Fruit fly (Drosophila melanogaster) whole organism, prepupa: ENCODE measurements around the gene CG15461.

Source experiments
- Blimp-1 ChIP-seq: fragments of 200-800 bp; sonication (Bioruptor generic); optimal IDR thresholded peaks from 3 replicates; lab custom pipeline; 2017; ENCODE audit warnings: missing biosample characterization, missing genetic modification characterization, mild to moderate bottlenecking, moderate library complexity, missing genetic modification reagents
- CG10631 ChIP-seq: fragments of 200-800 bp; sonication (Bioruptor generic); optimal IDR thresholded peaks from 2 replicates; lab custom pipeline; 2016; ENCODE audit warnings: missing biosample characterization, missing genetic modification characterization
- CG10669 ChIP-seq: fragments of 200-800 bp; sonication (Bioruptor generic); optimal IDR thresholded peaks from 3 replicates; lab custom pipeline; 2018; ENCODE audit warnings: missing biosample characterization, mild to moderate bottlenecking, missing genetic modification characterization, moderate library complexity
- CG11294 ChIP-seq: fragments of 200-800 bp; sonication (Bioruptor generic); IDR thresholded peaks from 2 replicates; pipeline ENCODE4 v1.3.6; 2022; ENCODE audit warnings: missing biosample characterization, missing genetic modification characterization
- CG11762 ChIP-seq: fragments of 200-800 bp; sonication (Bioruptor generic); optimal IDR thresholded peaks from 3 replicates; lab custom pipeline; 2016; ENCODE audit warnings: missing biosample characterization, missing genetic modification characterization; ENCODE audit not compliant: insufficient read depth
- CG11902 ChIP-seq: fragments of 200-800 bp; sonication (Bioruptor generic); optimal IDR thresholded peaks from 3 replicates; lab custom pipeline; 2016; ENCODE audit warnings: missing biosample characterization, missing genetic modification characterization
- CG15336 ChIP-seq: fragments of 200-800 bp; sonication (Bioruptor generic); IDR thresholded peaks from 2 replicates; pipeline ENCODE4 v1.3.6; 2022; ENCODE audit warnings: missing biosample characterization, missing genetic modification characterization
- CG1621 ChIP-seq: fragments of 200-800 bp; sonication (Bioruptor generic); optimal IDR thresholded peaks from 3 replicates; lab custom pipeline; 2018; ENCODE audit warnings: missing biosample characterization, mild to moderate bottlenecking, missing genetic modification characterization
- CG16779 ChIP-seq: fragments of 200-800 bp; sonication (Bioruptor generic); optimal IDR thresholded peaks from 3 replicates; lab custom pipeline; 2017; ENCODE audit warnings: missing biosample characterization, mild to moderate bottlenecking, missing genetic modification characterization
- CG3032 ChIP-seq: fragments of 200-800 bp; optimal IDR thresholded peaks from 2 replicates; lab custom pipeline; 2019; ENCODE audit warnings: missing biosample characterization, mild to moderate bottlenecking, missing genetic modification characterization, moderate library complexity
- CG31627 ChIP-seq: fragments of 200-800 bp; sonication (Bioruptor generic); optimal IDR thresholded peaks from 3 replicates; lab custom pipeline; 2016; ENCODE audit warnings: missing biosample characterization, missing genetic modification characterization
- CG32006 ChIP-seq: fragments of 200-800 bp; sonication (Bioruptor generic); optimal IDR thresholded peaks from 3 replicates; lab custom pipeline; 2017; ENCODE audit warnings: missing biosample characterization, mild to moderate bottlenecking, missing genetic modification characterization
- CG34406 ChIP-seq: fragments of 200-800 bp; sonication (Bioruptor generic); optimal IDR thresholded peaks from 3 replicates; lab custom pipeline; 2016; ENCODE audit warnings: missing biosample characterization, missing genetic modification characterization
- CG4318 ChIP-seq: fragments of 200-800 bp; sonication (Bioruptor generic); optimal IDR thresholded peaks from 3 replicates; lab custom pipeline; 2017; ENCODE audit warnings: missing biosample characterization, mild to moderate bottlenecking, missing genetic modification characterization
- CG6163 ChIP-seq: fragments of 200-800 bp; sonication (Bioruptor generic); IDR thresholded peaks from 3 replicates; pipeline ENCODE4 v1.3.6; 2022; ENCODE audit warnings: missing biosample characterization, missing genetic modification characterization
- CG6276 ChIP-seq: fragments of 200-800 bp; sonication (Bioruptor generic); optimal IDR thresholded peaks from 2 replicates; lab custom pipeline; 2017; ENCODE audit warnings: missing biosample characterization, mild to moderate bottlenecking, missing genetic modification characterization
- CG6792 ChIP-seq: fragments of 200-800 bp; sonication (Bioruptor generic); optimal IDR thresholded peaks from 3 replicates; lab custom pipeline; 2016; ENCODE audit warnings: missing biosample characterization, missing genetic modification characterization
- CG6808 ChIP-seq: fragments of 200-800 bp; sonication (Bioruptor generic); optimal IDR thresholded peaks from 3 replicates; lab custom pipeline; 2017; ENCODE audit warnings: missing biosample characterization, missing genetic modification characterization, mild to moderate bottlenecking, moderate library complexity, missing genetic modification reagents
- CG6854 ChIP-seq: fragments of 200-800 bp; sonication (Bioruptor generic); optimal IDR thresholded peaks from 2 replicates; lab custom pipeline; 2017; ENCODE audit warnings: missing biosample characterization, mild to moderate bottlenecking, missing genetic modification characterization
- CG7368 ChIP-seq: fragments of 200-800 bp; sonication (Bioruptor generic); optimal IDR thresholded peaks from 3 replicates; lab custom pipeline; 2016; ENCODE audit warnings: missing biosample characterization, missing genetic modification characterization
- CG8119 ChIP-seq: fragments of 200-800 bp; sonication (Bioruptor generic); IDR thresholded peaks from 3 replicates; pipeline ENCODE4 v1.3.6; 2022; ENCODE audit warnings: missing biosample characterization, missing genetic modification characterization
- CG8632 ChIP-seq: fragments of 200-800 bp; sonication (Bioruptor generic); optimal IDR thresholded peaks from 3 replicates; lab custom pipeline; 2016; ENCODE audit warnings: missing biosample characterization, missing genetic modification characterization
- Eip75B ChIP-seq: fragments of 200-800 bp; sonication (Bioruptor generic); optimal IDR thresholded peaks from 3 replicates; lab custom pipeline; 2016; ENCODE audit warnings: missing biosample characterization, missing genetic modification characterization
- Eip93F ChIP-seq: fragments of 200-800 bp; sonication (Bioruptor generic); optimal IDR thresholded peaks from 2 replicates; lab custom pipeline; 2016; ENCODE audit warnings: missing biosample characterization, mild to moderate bottlenecking, missing genetic modification characterization
- Ets21C ChIP-seq: fragments of 200-800 bp; sonication (Bioruptor generic); optimal IDR thresholded peaks from 3 replicates; lab custom pipeline; 2016; ENCODE audit warnings: missing biosample characterization, missing genetic modification characterization
- Ets96B ChIP-seq: fragments of 200-800 bp; optimal IDR thresholded peaks from 2 replicates; lab custom pipeline; 2019; ENCODE audit warnings: missing biosample characterization, mild to moderate bottlenecking, missing genetic modification characterization, moderate library complexity
- Gug ChIP-seq: fragments of 200-800 bp; sonication (Bioruptor generic); IDR thresholded peaks from 2 replicates; pipeline ENCODE4 v1.3.6; 2022; ENCODE audit warnings: missing biosample characterization, missing genetic modification characterization
- Hr4 ChIP-seq: fragments of 200-800 bp; sonication (Bioruptor generic); optimal IDR thresholded peaks from 3 replicates; lab custom pipeline; 2016; ENCODE audit warnings: missing biosample characterization, missing genetic modification characterization
- Lpt ChIP-seq: fragments of 200-800 bp; sonication (Bioruptor generic); optimal IDR thresholded peaks from 3 replicates; lab custom pipeline; 2016; ENCODE audit warnings: missing biosample characterization, missing genetic modification characterization
- Met ChIP-seq: fragments of 200-800 bp; sonication (Bioruptor generic); optimal IDR thresholded peaks from 3 replicates; lab custom pipeline; 2016; ENCODE audit warnings: missing biosample characterization, missing genetic modification characterization
- OdsH ChIP-seq: fragments of 200-800 bp; sonication (Bioruptor generic); optimal IDR thresholded peaks from 3 replicates; lab custom pipeline; 2016; ENCODE audit warnings: missing biosample characterization, missing genetic modification characterization
- Smox ChIP-seq: fragments of 200-800 bp; sonication (Bioruptor generic); optimal IDR thresholded peaks from 3 replicates; lab custom pipeline; 2016; ENCODE audit warnings: missing biosample characterization, missing genetic modification characterization
- Sox14 ChIP-seq: fragments of 200-800 bp; sonication (Bioruptor generic); optimal IDR thresholded peaks from 3 replicates; lab custom pipeline; 2016; ENCODE audit warnings: missing biosample characterization, missing genetic modification characterization
- Sox15 ChIP-seq: fragments of 200-800 bp; sonication (Bioruptor generic); optimal IDR thresholded peaks from 3 replicates; lab custom pipeline; 2016; ENCODE audit warnings: missing biosample characterization, missing genetic modification characterization
- achi ChIP-seq: fragments of 200-800 bp; sonication (Bioruptor generic); optimal IDR thresholded peaks from 3 replicates; lab custom pipeline; 2016; ENCODE audit warnings: missing biosample characterization, missing genetic modification characterization
- cyc ChIP-seq: fragments of 200-800 bp; sonication (Bioruptor generic); optimal IDR thresholded peaks from 3 replicates; lab custom pipeline; 2016; ENCODE audit warnings: missing biosample characterization, missing genetic modification characterization
- dac ChIP-seq: fragments of 200-800 bp; sonication (Bioruptor generic); optimal IDR thresholded peaks from 2 replicates; lab custom pipeline; 2017; ENCODE audit warnings: missing biosample characterization, mild to moderate bottlenecking, missing genetic modification characterization
- fd59A ChIP-seq: fragments of 200-800 bp; sonication (Bioruptor generic); optimal IDR thresholded peaks from 2 replicates; lab custom pipeline; 2017; ENCODE audit warnings: missing biosample characterization, mild to moderate bottlenecking, missing genetic modification characterization, missing genetic modification reagents
- fd85E ChIP-seq: fragments of 200-800 bp; sonication (Bioruptor generic); optimal IDR thresholded peaks from 3 replicates; lab custom pipeline; 2016; ENCODE audit warnings: missing biosample characterization, missing genetic modification characterization
- fkh ChIP-seq: fragments of 200-800 bp; sonication (Bioruptor generic); optimal IDR thresholded peaks from 3 replicates; lab custom pipeline; 2017; ENCODE audit warnings: missing biosample characterization, mild to moderate bottlenecking, missing genetic modification characterization, moderate library complexity
- lz ChIP-seq: fragments of 200-800 bp; sonication (Bioruptor generic); optimal IDR thresholded peaks from 3 replicates; lab custom pipeline; 2016; ENCODE audit warnings: missing biosample characterization, missing genetic modification characterization
- net ChIP-seq: fragments of 200-800 bp; sonication (Bioruptor generic); optimal IDR thresholded peaks from 3 replicates; lab custom pipeline; 2016; ENCODE audit warnings: missing biosample characterization, missing genetic modification characterization
- pdm3 ChIP-seq: fragments of 200-800 bp; sonication (Bioruptor generic); optimal IDR thresholded peaks from 3 replicates; lab custom pipeline; 2016; ENCODE audit warnings: missing biosample characterization, missing genetic modification characterization
- spab ChIP-seq: fragments of 200-800 bp; sonication (Bioruptor generic); optimal IDR thresholded peaks from 2 replicates; lab custom pipeline; 2017; ENCODE audit warnings: missing biosample characterization, mild to moderate bottlenecking, missing genetic modification characterization, missing genetic modification reagents
- ss ChIP-seq, 2 experiments: fragments of 200-800 bp; sonication (Bioruptor generic); optimal IDR thresholded peaks; 2 replicates in 1 of 2; 3 replicates in 1 of 2; lab custom pipeline; 2017 to 2018; ENCODE audit warnings: mild to moderate bottlenecking in 2 of 2, missing biosample characterization in 2 of 2, missing genetic modification characterization in 2 of 2, moderate library complexity in 1 of 2
- topi ChIP-seq: fragments of 200-800 bp; sonication (Bioruptor generic); optimal IDR thresholded peaks from 3 replicates; lab custom pipeline; 2016; ENCODE audit warnings: missing biosample characterization, missing genetic modification characterization
- vri ChIP-seq: fragments of 200-800 bp; sonication (Bioruptor generic); optimal IDR thresholded peaks from 3 replicates; lab custom pipeline; 2016; ENCODE audit warnings: missing biosample characterization, mild to moderate bottlenecking, missing genetic modification characterization

CG15461 gene

dm6 chrX:20510540-20510939 is 24.6 kb downstream of the CG15461 start, which contains the start of gene RhoGAP19D (continued):
- no peak for TF ChIP-seq Blimp-1
- peak; percentile 39 for TF ChIP-seq vri (GFP tag; lab: Kevin White, UChicago)
- peak; percentile 65 for TF ChIP-seq CG6163 (GFP tag; lab: Robert Waterston, UW)
- peak; percentile 59 for TF ChIP-seq Sox14 (GFP tag; lab: Kevin White, UChicago)
- TF ChIP-seq ss (GFP tag; optimal IDR thresholded peaks at IDR 0.05; lab: Kevin White, UChicago) = peak in 1 of 2 experiments; percentile 13
- TF ChIP-seq Hr4 (GFP tag; lab: Kevin White, UChicago) = peak; percentile 9
- TF ChIP-seq Ets21C (GFP tag; lab: Kevin White, UChicago) = peak; percentile 25
- TF ChIP-seq Met = no peak
- TF ChIP-seq CG6854 (GFP tag; lab: Kevin White, UChicago) = no peak
- no peak for TF ChIP-seq CG8632 (GFP tag; lab: Kevin White, UChicago)
- no peak for TF ChIP-seq CG3032 (tag; lab: Kevin White, UChicago)
- peak; percentile 51 for TF ChIP-seq OdsH (GFP tag; lab: Kevin White, UChicago)
- no peak for TF ChIP-seq CG15336
- TF ChIP-seq CG4318 (GFP tag; lab: Kevin White, UChicago) = no peak
- peak; percentile 50 for TF ChIP-seq cyc
- TF ChIP-seq CG11902 (GFP tag; lab: Kevin White, UChicago) = no peak
- TF ChIP-seq CG10669 (GFP tag; lab: Kevin White, UChicago) = no peak
- no peak for TF ChIP-seq fd59A (GFP tag; lab: Kevin White, UChicago)
- no peak for TF ChIP-seq achi (GFP tag; lab: Kevin White, UChicago)

dm6 chrX:20511382-20511853 is 25.4 kb downstream of the CG15461 start, which contains the start of gene CG1812:
TSS of gene CG1812 (plus strand) at chrX:20511544.
- TF ChIP-seq Hr4 (GFP tag; lab: Kevin White, UChicago) (peak; percentile 35), Sox15 (GFP tag; lab: Kevin White, UChicago) (peak; percentile 32), OdsH (GFP tag; lab: Kevin White, UChicago) (peak; percentile 55), CG6276 (peak; percentile 12), CG3032 (tag; lab: Kevin White, UChicago) (peak; percentile 18), CG11902 (GFP tag; lab: Kevin White, UChicago) (no peak), CG6854 (GFP tag; lab: Kevin White, UChicago) (no peak), CG10631 (GFP tag; lab: Kevin White, UChicago) (peak; percentile 41), Sox14 (GFP tag; lab: Kevin White, UChicago) (peak; percentile 61), Met (peak; percentile 55), Ets96B (tag; lab: Kevin White, UChicago) (peak; percentile 45), pdm3 (peak; percentile 59), Lpt (GFP tag; lab: Kevin White, UChicago) (peak; percentile 33), CG1621 (tag; lab: Kevin White, UChicago) (peak; percentile 56), CG11762 (no peak), Eip93F (GFP tag; lab: Kevin White, UChicago) (no peak), Eip75B (GFP tag; lab: Kevin White, UChicago) (no peak), dac (GFP tag; lab: Kevin White, UChicago) (no peak), achi (GFP tag; lab: Kevin White, UChicago) (peak; percentile 100), CG8119 (GFP tag; lab: Robert Waterston, UW) (peak; percentile 63; the same call in 2 of the 3 replicates), CG6792 (GFP tag; lab: Kevin White, UChicago) (peak; percentile 62), topi (GFP tag; lab: Kevin White, UChicago) (peak; percentile 39), CG8632 (GFP tag; lab: Kevin White, UChicago) (peak; percentile 21), Gug (GFP tag; lab: Robert Waterston, UW) (0 out of 2 replicates have a peak, but pooled peaks have one; percentile 28), CG7368 (GFP tag; lab: Kevin White, UChicago) (peak; percentile 56), Blimp-1 (peak; percentile 6), CG32006 (GFP tag; lab: Kevin White, UChicago) (peak; percentile 52), CG6163 (GFP tag; lab: Robert Waterston, UW) (peak; percentile 81), lz (GFP tag; lab: Kevin White, UChicago) (peak; percentile 59), CG16779 (no peak), Ets21C (GFP tag; lab: Kevin White, UChicago) (peak; percentile 11), CG6808 (peak; percentile 37), Smox (GFP tag; lab: Kevin White, UChicago) (peak; percentile 29), vri (GFP tag; lab: Kevin White, UChicago) (peak; percentile 46), fkh (GFP tag; lab: Kevin White, UChicago) (no peak), fd85E (no peak), spab (peak; percentile 18), net (GFP tag; lab: Kevin White, UChicago) (peak; percentile 71), CG15336 (peak; percentile 72), CG31627 (GFP tag; lab: Kevin White, UChicago) (peak; percentile 59), CG11294 (GFP tag; lab: Robert Waterston, UW) (peak; percentile 40; the same call in 1 of the 2 replicates), CG34406 (GFP tag; lab: Kevin White, UChicago) (peak; percentile 34)
